Fruit fly (Drosophila melanogaster) whole organism, embryonic: Measurements from ENCODE around the gene dachs.
A peak's percentile ranks its signal among the peaks of the same experiment; 100 is the strongest.

ENCODE experiments used
- ATbp ChIP-seq: fragments of 200-800 bp; sonication (Bioruptor generic); optimal IDR thresholded peaks from 2 replicates; lab custom pipeline; 2017; ENCODE audit warnings: missing biosample characterization, mild to moderate bottlenecking, missing genetic modification characterization, missing genetic modification reagents
- Atf-2 ChIP-seq: fragments of 200-800 bp; sonication (Bioruptor generic); optimal IDR thresholded peaks from 2 replicates; lab custom pipeline; 2016; ENCODE audit warnings: missing biosample characterization, missing genetic modification characterization
- BEAF-32 ChIP-seq: fragments of 200-800 bp; sonication (Bioruptor generic); optimal IDR thresholded peaks from 3 replicates; lab custom pipeline; 2017; ENCODE audit warnings: missing biosample characterization, missing genetic modification characterization, mild to moderate bottlenecking, moderate library complexity, missing genetic modification reagents
- BtbVII ChIP-seq: fragments of 200-800 bp; sonication (Bioruptor generic); optimal IDR thresholded peaks from 3 replicates; lab custom pipeline; 2017; ENCODE audit warnings: missing biosample characterization, mild to moderate bottlenecking, missing genetic modification characterization
- CG10654 ChIP-seq: fragments of 200-800 bp; sonication (Bioruptor generic); optimal IDR thresholded peaks from 2 replicates; lab custom pipeline; 2016; ENCODE audit warnings: missing biosample characterization, missing genetic modification characterization
- CG10979 ChIP-seq: fragments of 200-800 bp; sonication (Bioruptor generic); optimal IDR thresholded peaks from 2 replicates; lab custom pipeline; 2018; ENCODE audit warnings: missing biosample characterization, mild to moderate bottlenecking, missing genetic modification characterization, moderate library complexity
- CG12744 ChIP-seq: fragments of 200-800 bp; sonication (Bioruptor generic); optimal IDR thresholded peaks from 2 replicates; lab custom pipeline; 2016; ENCODE audit warnings: missing biosample characterization, missing genetic modification characterization
- CG12769 ChIP-seq: fragments of 200-800 bp; sonication (Bioruptor generic); optimal IDR thresholded peaks from 2 replicates; lab custom pipeline; 2019; ENCODE audit warnings: missing biosample characterization, mild to moderate bottlenecking, missing genetic modification characterization, moderate library complexity
- CG1603 ChIP-seq: fragments of 200-800 bp; sonication (Bioruptor generic); optimal IDR thresholded peaks from 2 replicates; lab custom pipeline; 2019; ENCODE audit warnings: missing biosample characterization, mild to moderate bottlenecking, missing genetic modification characterization, moderate library complexity
- CG2678 ChIP-seq: fragments of 200-800 bp; sonication (Bioruptor generic); optimal IDR thresholded peaks from 3 replicates; lab custom pipeline; 2019; ENCODE audit warnings: missing biosample characterization, mild to moderate bottlenecking, missing genetic modification characterization, moderate library complexity
- CG30403 ChIP-seq: fragments of 200-800 bp; sonication (Bioruptor generic); optimal IDR thresholded peaks from 3 replicates; lab custom pipeline; 2016; ENCODE audit warnings: missing biosample characterization, missing genetic modification characterization
- CG3065 ChIP-seq: fragments of 200-800 bp; sonication (Bioruptor generic); optimal IDR thresholded peaks from 2 replicates; lab custom pipeline; 2016; ENCODE audit warnings: missing biosample characterization, missing genetic modification characterization
- CG3281 ChIP-seq: fragments of 200-800 bp; sonication (Bioruptor generic); optimal IDR thresholded peaks from 3 replicates; lab custom pipeline; 2017; ENCODE audit warnings: missing biosample characterization, mild to moderate bottlenecking, missing genetic modification characterization
- CG6654 ChIP-seq: fragments of 200-800 bp; sonication (Bioruptor generic); optimal IDR thresholded peaks from 2 replicates; lab custom pipeline; 2017; ENCODE audit warnings: missing biosample characterization, mild to moderate bottlenecking, missing genetic modification characterization
- CG7271 ChIP-seq: fragments of 200-800 bp; sonication (Bioruptor generic); optimal IDR thresholded peaks from 2 replicates; lab custom pipeline; 2018; ENCODE audit warnings: missing biosample characterization, mild to moderate bottlenecking, missing genetic modification characterization, moderate library complexity
- CG7357 ChIP-seq: fragments of 200-800 bp; sonication (Bioruptor generic); IDR thresholded peaks from 3 replicates; pipeline ENCODE4 v1.3.6; 2022; ENCODE audit warnings: missing biosample characterization, missing genetic modification characterization
- CG7745 ChIP-seq: fragments of 200-800 bp; sonication (Bioruptor generic); optimal IDR thresholded peaks from 2 replicates; lab custom pipeline; 2018; ENCODE audit warnings: missing biosample characterization, mild to moderate bottlenecking, missing genetic modification characterization, moderate library complexity
- CG7786 ChIP-seq: fragments of 200-800 bp; sonication (Bioruptor generic); optimal IDR thresholded peaks from 2 replicates; lab custom pipeline; 2016; ENCODE audit warnings: missing biosample characterization, missing genetic modification characterization
- CG8388 ChIP-seq: fragments of 200-800 bp; sonication (Bioruptor generic); optimal IDR thresholded peaks from 2 replicates; lab custom pipeline; 2019; ENCODE audit warnings: missing biosample characterization, mild to moderate bottlenecking, missing genetic modification characterization, moderate library complexity
- CG8924 ChIP-seq: fragments of 200-800 bp; optimal IDR thresholded peaks from 3 replicates; lab custom pipeline; 2019; ENCODE audit warnings: missing biosample characterization, mild to moderate bottlenecking, missing genetic modification characterization, moderate library complexity
- CG9797 ChIP-seq: fragments of 200-800 bp; sonication (Bioruptor generic); optimal IDR thresholded peaks from 3 replicates; lab custom pipeline; 2018; ENCODE audit warnings: missing biosample characterization, mild to moderate bottlenecking, missing genetic modification characterization
- CTCF ChIP-seq: fragments of 200-800 bp; sonication (Bioruptor generic); optimal IDR thresholded peaks from 2 replicates; lab custom pipeline; 2017; ENCODE audit warnings: missing biosample characterization, mild to moderate bottlenecking, missing genetic modification characterization, moderate library complexity
- Camta ChIP-seq: fragments of 200-800 bp; sonication (Bioruptor generic); optimal IDR thresholded peaks from 2 replicates; lab custom pipeline; 2016; ENCODE audit warnings: missing biosample characterization, missing genetic modification characterization
- CkIIα-i1 ChIP-seq: fragments of 200-800 bp; sonication (Bioruptor generic); IDR thresholded peaks from 2 replicates; pipeline ENCODE4 v1.3.6; 2022; ENCODE audit warnings: missing biosample characterization, missing genetic modification characterization
- Dll ChIP-seq: fragments of 200-800 bp; sonication (Bioruptor generic); IDR thresholded peaks from 4 replicates; pipeline ENCODE4 v1.3.6; 2022; ENCODE audit warnings: missing biosample characterization, missing genetic modification characterization; ENCODE audit not compliant: partially characterized antibody
- Doc2 ChIP-seq: fragments of 200-800 bp; sonication (Bioruptor generic); IDR thresholded peaks from 2 replicates; pipeline ENCODE4 v1.3.6; 2022; ENCODE audit warnings: missing biosample characterization, missing genetic modification characterization
- E2f1 ChIP-seq: fragments of 200-800 bp; sonication (Bioruptor generic); IDR thresholded peaks from 2 replicates; pipeline ENCODE4 v1.3.6; 2022; ENCODE audit warnings: missing biosample characterization, missing genetic modification characterization
- Ets65A ChIP-seq: fragments of 200-800 bp; sonication (Bioruptor generic); peaks from one replicate; lab custom pipeline; 2016; ENCODE audit warnings: missing biosample characterization, missing genetic modification characterization
- H15 ChIP-seq: fragments of 200-800 bp; sonication (Bioruptor generic); IDR thresholded peaks from 3 replicates; pipeline ENCODE4 v1.3.6; 2022; ENCODE audit warnings: missing biosample characterization, missing genetic modification characterization
- HLH3B ChIP-seq: fragments of 200-800 bp; sonication (Bioruptor generic); IDR thresholded peaks from 2 replicates; pipeline ENCODE4 v1.3.6; 2022; ENCODE audit warnings: missing biosample characterization, missing genetic modification characterization
- Lhr ChIP-seq: fragments of 200-800 bp; sonication (Bioruptor generic); optimal IDR thresholded peaks from 3 replicates; lab custom pipeline; 2017; ENCODE audit warnings: mild to moderate bottlenecking, missing biosample characterization, missing genetic modification reagents, missing genetic modification characterization
- MESR4 ChIP-seq: fragments of 200-800 bp; sonication (Bioruptor generic); optimal IDR thresholded peaks from 2 replicates; lab custom pipeline; 2018; ENCODE audit warnings: missing biosample characterization, mild to moderate bottlenecking, missing genetic modification characterization, moderate library complexity
- Xbp1 ChIP-seq: fragments of 200-800 bp; sonication (Bioruptor generic); optimal IDR thresholded peaks from 3 replicates; lab custom pipeline; 2016; ENCODE audit warnings: missing biosample characterization, mild to moderate bottlenecking, missing genetic modification characterization
- caup ChIP-seq: fragments of 200-800 bp; sonication (Bioruptor generic); optimal IDR thresholded peaks from 3 replicates; lab custom pipeline; 2017; ENCODE audit warnings: missing biosample characterization, mild to moderate bottlenecking, missing genetic modification characterization, moderate library complexity; ENCODE audit not compliant: severe bottlenecking
- crc ChIP-seq: fragments of 200-800 bp; sonication (Bioruptor generic); optimal IDR thresholded peaks from 2 replicates; lab custom pipeline; 2016; ENCODE audit warnings: missing biosample characterization, missing genetic modification characterization
- dati ChIP-seq: fragments of 200-800 bp; sonication (Bioruptor generic); IDR thresholded peaks from 2 replicates; pipeline ENCODE4 v1.3.6; 2022; ENCODE audit warnings: missing biosample characterization, missing genetic modification characterization
- dmrt99B ChIP-seq: fragments of 200-800 bp; sonication (Bioruptor generic); optimal IDR thresholded peaks from 2 replicates; lab custom pipeline; 2018; ENCODE audit warnings: missing biosample characterization, mild to moderate bottlenecking, missing genetic modification characterization, moderate library complexity
- eve ChIP-seq, 2 experiments: fragments of >200 bp; optimal IDR thresholded peaks; 2 replicates each; lab custom pipeline; 2017; ENCODE audit warnings: missing biosample characterization in 2 of 2, missing genetic modification characterization in 2 of 2
- knrl ChIP-seq: fragments of 200-800 bp; sonication (Bioruptor generic); IDR thresholded peaks from 3 replicates; pipeline ENCODE4 v1.3.6; 2022; ENCODE audit warnings: missing biosample characterization, missing genetic modification characterization; ENCODE audit not compliant: partially characterized antibody
- lab ChIP-seq: fragments of 200-800 bp; sonication (Bioruptor generic); optimal IDR thresholded peaks from 3 replicates; lab custom pipeline; 2017; ENCODE audit warnings: missing biosample characterization, missing genetic modification characterization, mild to moderate bottlenecking, moderate library complexity, missing genetic modification reagents
- lmd ChIP-seq: fragments of 200-800 bp; sonication (Bioruptor generic); IDR thresholded peaks from 2 replicates; pipeline ENCODE4 v1.3.6; 2022; ENCODE audit warnings: missing biosample characterization, missing genetic modification characterization
- phol ChIP-seq: fragments of 200-800 bp; sonication (Bioruptor generic); optimal IDR thresholded peaks from 3 replicates; lab custom pipeline; 2018; ENCODE audit warnings: missing biosample characterization, mild to moderate bottlenecking, missing genetic modification characterization, moderate library complexity
- pum ChIP-seq: fragments of 200-800 bp; sonication (Bioruptor generic); optimal IDR thresholded peaks from 2 replicates; lab custom pipeline; 2016; ENCODE audit warnings: missing biosample characterization, missing genetic modification characterization
- repo ChIP-seq: fragments of 200-800 bp; sonication (Bioruptor generic); optimal IDR thresholded peaks from 2 replicates; lab custom pipeline; 2016; ENCODE audit warnings: missing biosample characterization, missing genetic modification characterization
- rib ChIP-seq: fragments of 200-800 bp; sonication (Bioruptor generic); IDR thresholded peaks from 2 replicates; pipeline ENCODE4 v1.3.6; 2022; ENCODE audit warnings: missing biosample characterization, missing genetic modification characterization
- scrt ChIP-seq: fragments of 200-800 bp; sonication (Bioruptor generic); optimal IDR thresholded peaks from 2 replicates; lab custom pipeline; 2018; ENCODE audit warnings: missing biosample characterization, mild to moderate bottlenecking, missing genetic modification characterization, moderate library complexity
- sens-2 ChIP-seq: fragments of 200-800 bp; sonication (Bioruptor generic); IDR thresholded peaks from 2 replicates; pipeline ENCODE4 v1.3.6; 2022; ENCODE audit warnings: missing biosample characterization, missing genetic modification characterization
- sima ChIP-seq: fragments of 200-800 bp; sonication (Bioruptor generic); optimal IDR thresholded peaks from 2 replicates; lab custom pipeline; 2016; ENCODE audit warnings: missing biosample characterization, missing genetic modification characterization
- stwl ChIP-seq: fragments of 200-800 bp; sonication (Bioruptor generic); optimal IDR thresholded peaks from 3 replicates; lab custom pipeline; 2018; ENCODE audit warnings: missing biosample characterization, mild to moderate bottlenecking, missing genetic modification characterization, moderate library complexity
- trem ChIP-seq: fragments of 200-800 bp; optimal IDR thresholded peaks from 3 replicates; lab custom pipeline; 2019; ENCODE audit warnings: missing biosample characterization, mild to moderate bottlenecking, missing genetic modification characterization, moderate library complexity
- usp ChIP-seq: fragments of >200 bp; optimal IDR thresholded peaks from 2 replicates; lab custom pipeline; 2017; ENCODE audit warnings: missing biosample characterization, missing genetic modification characterization
- zen ChIP-seq: fragments of 200-800 bp; sonication (Bioruptor generic); optimal IDR thresholded peaks from 3 replicates; lab custom pipeline; 2018; ENCODE audit warnings: missing biosample characterization, mild to moderate bottlenecking, missing genetic modification characterization, moderate library complexity

Gene dachs

DNA sequence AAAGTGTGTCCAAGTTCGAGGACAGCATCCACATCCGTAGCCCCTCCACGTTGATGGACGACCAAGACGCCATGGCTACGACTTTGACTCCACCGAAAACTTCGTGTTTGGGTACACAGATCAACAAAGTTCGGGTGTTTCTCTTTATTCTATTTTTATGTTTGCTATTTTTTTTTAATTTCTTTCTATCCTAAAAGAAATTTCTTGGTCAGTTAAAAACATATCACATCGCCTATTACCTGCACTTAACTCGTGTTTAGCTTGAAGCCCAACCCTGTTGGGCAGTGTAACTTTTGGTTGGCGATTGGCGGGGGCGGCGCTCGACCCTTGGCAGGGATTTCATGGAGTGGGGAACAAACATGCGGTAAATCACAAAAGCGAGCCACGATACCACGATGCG is 6.8 kb downstream of the dachs start (continued):
- TF ChIP-seq trem (peak; percentile 41), CG10979 (tag; lab: Kevin White, UChicago) (peak; percentile 66), CG7745 (tag; lab: Kevin White, UChicago) (no peak), Doc2 (GFP tag; lab: Robert Waterston, UW) (no peak), knrl (GFP tag; lab: Robert Waterston, UW) (no peak), CG30403 (GFP tag; lab: Kevin White, UChicago) (peak; percentile 37), caup (GFP tag; lab: Kevin White, UChicago) (no peak), CG6654 (GFP tag; lab: Kevin White, UChicago) (peak; percentile 26), repo (GFP tag; lab: Kevin White, UChicago) (no peak), scrt (GFP tag; lab: Kevin White, UChicago) (peak; percentile 34), CkIIα-i1 (GFP tag; lab: Robert Waterston, UW) (no peak), Camta (no peak), Lhr (GFP tag; lab: Kevin White, UChicago) (no peak), sens-2 (peak; percentile 67), HLH3B (GFP tag; lab: Robert Waterston, UW) (peak; percentile 36; the same call in 1 of the 2 replicates), MESR4 (GFP tag; lab: Kevin White, UChicago) (no peak), phol (peak; percentile 67), CG7357 (GFP tag; lab: Robert Waterston, UW) (peak; percentile 57; the same call in 2 of the 3 replicates), CG12744 (GFP tag; lab: Kevin White, UChicago) (no peak), rib (GFP tag; lab: Robert Waterston, UW) (no peak), lab (GFP tag; lab: Kevin White, UChicago) (peak; percentile 76), Atf-2 (GFP tag; lab: Kevin White, UChicago) (no peak), CG8388 (peak; percentile 46), CG2678 (tag; lab: Kevin White, UChicago) (peak; percentile 73), Xbp1 (GFP tag; lab: Kevin White, UChicago) (peak; percentile 57), stwl (no peak), CG10654 (GFP tag; lab: Kevin White, UChicago) (no peak), CG1603 (tag; lab: Kevin White, UChicago) (peak; percentile 11), CG8924 (tag; lab: Kevin White, UChicago) (peak; percentile 22), dmrt99B (tag; lab: Kevin White, UChicago) (peak; percentile 64), ATbp (GFP tag; lab: Kevin White, UChicago) (peak; percentile 26), CG7786 (GFP tag; lab: Kevin White, UChicago) (no peak), pum (GFP tag; lab: Kevin White, UChicago) (no peak), eve (GFP tag; optimal IDR thresholded peaks at IDR 0.05; lab: Kevin White, UChicago) (no peak), usp (GFP tag; lab: Kevin White, UChicago) (no peak), BtbVII (peak; percentile 41), sima (GFP tag; lab: Kevin White, UChicago) (no peak), BEAF-32 (no peak), CG7271 (tag; lab: Kevin White, UChicago) (no peak), dati (GFP tag; lab: Robert Waterston, UW) (no peak), lmd (peak; percentile 60; the same call in 1 of the 2 replicates), CG3281 (peak; percentile 45), H15 (GFP tag; lab: Robert Waterston, UW) (peak; percentile 65; the same call in 2 of the 3 replicates), CG9797 (GFP tag; lab: Kevin White, UChicago) (no peak), CG12769 (tag; lab: Kevin White, UChicago) (no peak), Ets65A (GFP tag; lab: Kevin White, UChicago) (peak; percentile 85), crc (no peak), E2f1 (GFP tag; lab: Robert Waterston, UW) (peak; percentile 54), CTCF (no peak), CG3065 (GFP tag; lab: Kevin White, UChicago) (no peak), Dll (GFP tag; lab: Robert Waterston, UW) (no peak), zen (tag; lab: Kevin White, UChicago) (peak; percentile 6)
